Fruit fly (Drosophila melanogaster) whole organism, embryonic: Measurements from ENCODE around the gene uif.

Experiments used
- CG14050 ChIP-seq: fragments of 200-800 bp; sonication (Bioruptor generic); IDR thresholded peaks from 3 replicates; pipeline ENCODE4 v1.3.6; 2022; ENCODE audit warnings: missing biosample characterization, missing genetic modification characterization
- CG17186 ChIP-seq: fragments of 200-800 bp; sonication (Bioruptor generic); optimal IDR thresholded peaks from 3 replicates; lab custom pipeline; 2017; ENCODE audit warnings: missing biosample characterization, missing genetic modification reagents, missing genetic modification characterization
- CG6689 ChIP-seq: fragments of 200-800 bp; sonication (Bioruptor generic); IDR thresholded peaks from 2 replicates; pipeline ENCODE4 v1.3.6; 2022; ENCODE audit warnings: missing biosample characterization, missing genetic modification characterization
- D19A ChIP-seq: fragments of 200-800 bp; optimal IDR thresholded peaks from 3 replicates; lab custom pipeline; 2019; ENCODE audit warnings: missing biosample characterization, mild to moderate bottlenecking, missing genetic modification characterization, moderate library complexity
- Dbx ChIP-seq: fragments of 200-800 bp; sonication (Bioruptor generic); IDR thresholded peaks from 3 replicates; pipeline ENCODE4 v1.3.6; 2022; ENCODE audit warnings: missing biosample characterization, missing genetic modification characterization
- E2f2 ChIP-seq: fragments of 200-800 bp; sonication (Bioruptor generic); IDR thresholded peaks from 2 replicates; pipeline ENCODE4 v1.3.6; 2022; ENCODE audit warnings: missing biosample characterization, missing genetic modification characterization
- Pdp1 ChIP-seq, 2 experiments: fragments of 200-800 bp; sonication (Bioruptor generic); optimal IDR thresholded peaks; 3 replicates each; lab custom pipeline; 2016; ENCODE audit warnings: missing biosample characterization in 2 of 2, missing genetic modification characterization in 2 of 2, mild to moderate bottlenecking in 1 of 2, moderate library complexity in 1 of 2
- Ravus ChIP-seq: fragments of 200-800 bp; sonication (Bioruptor generic); IDR thresholded peaks from 2 replicates; pipeline ENCODE4 v1.3.6; 2022; ENCODE audit warnings: missing biosample characterization, missing genetic modification characterization
- ase ChIP-seq: fragments of 200-800 bp; sonication (Bioruptor generic); IDR thresholded peaks from 3 replicates; pipeline ENCODE4 v1.3.6; 2022; ENCODE audit warnings: missing biosample characterization, missing genetic modification characterization
- da ChIP-seq: fragments of 200-800 bp; sonication (Bioruptor generic); optimal IDR thresholded peaks from 2 replicates; lab custom pipeline; 2016; ENCODE audit warnings: missing biosample characterization, missing genetic modification characterization
- lilli ChIP-seq: fragments of 200-800 bp; sonication (Bioruptor generic); optimal IDR thresholded peaks from 3 replicates; lab custom pipeline; 2016; ENCODE audit warnings: missing biosample characterization, missing genetic modification characterization

- no peak for TF ChIP-seq CG6689 (GFP tag; lab: Robert Waterston, UW)
- TF ChIP-seq Ravus (GFP tag; lab: Robert Waterston, UW): no peak
- TF ChIP-seq ase: no peak
- no peak for TF ChIP-seq Pdp1 (GFP tag; optimal IDR thresholded peaks at IDR 0.05; lab: Kevin White, UChicago)
- no peak for TF ChIP-seq CG17186
- no peak for TF ChIP-seq D19A (tag; lab: Kevin White, UChicago)
- no peak for TF ChIP-seq CG14050 (GFP tag; lab: Robert Waterston, UW)
- no peak for TF ChIP-seq E2f2 (GFP tag; lab: Robert Waterston, UW)
- TF ChIP-seq lilli (GFP tag; lab: Kevin White, UChicago): no peak
- TF ChIP-seq Dbx: no peak
- no peak for TF ChIP-seq da (GFP tag; lab: Kevin White, UChicago)
Observed at dm6 chr2L:6925114-6925513, 85.0 kb downstream of the uif start.
